Fruit fly (Drosophila melanogaster) whole organism, prepupa: ENCODE results near the gene tral.
A peak's percentile ranks its signal among the peaks of the same experiment; 100 is the strongest.

Source experiments
- CG11294 ChIP-seq: fragments of 200-800 bp; sonication (Bioruptor generic); IDR thresholded peaks from 2 replicates; pipeline ENCODE4 v1.3.6; 2022; ENCODE audit warnings: missing biosample characterization, missing genetic modification characterization
- CG11762 ChIP-seq: fragments of 200-800 bp; sonication (Bioruptor generic); optimal IDR thresholded peaks from 3 replicates; lab custom pipeline; 2016; ENCODE audit warnings: missing biosample characterization, missing genetic modification characterization; ENCODE audit not compliant: insufficient read depth
- CG11902 ChIP-seq: fragments of 200-800 bp; sonication (Bioruptor generic); optimal IDR thresholded peaks from 3 replicates; lab custom pipeline; 2016; ENCODE audit warnings: missing biosample characterization, missing genetic modification characterization
- CG15336 ChIP-seq: fragments of 200-800 bp; sonication (Bioruptor generic); IDR thresholded peaks from 2 replicates; pipeline ENCODE4 v1.3.6; 2022; ENCODE audit warnings: missing biosample characterization, missing genetic modification characterization
- CG1621 ChIP-seq: fragments of 200-800 bp; sonication (Bioruptor generic); optimal IDR thresholded peaks from 3 replicates; lab custom pipeline; 2018; ENCODE audit warnings: missing biosample characterization, mild to moderate bottlenecking, missing genetic modification characterization
- CG16779 ChIP-seq: fragments of 200-800 bp; sonication (Bioruptor generic); optimal IDR thresholded peaks from 3 replicates; lab custom pipeline; 2017; ENCODE audit warnings: missing biosample characterization, mild to moderate bottlenecking, missing genetic modification characterization
- CG3032 ChIP-seq: fragments of 200-800 bp; optimal IDR thresholded peaks from 2 replicates; lab custom pipeline; 2019; ENCODE audit warnings: missing biosample characterization, mild to moderate bottlenecking, missing genetic modification characterization, moderate library complexity
- CG31627 ChIP-seq: fragments of 200-800 bp; sonication (Bioruptor generic); optimal IDR thresholded peaks from 3 replicates; lab custom pipeline; 2016; ENCODE audit warnings: missing biosample characterization, missing genetic modification characterization
- CG32006 ChIP-seq: fragments of 200-800 bp; sonication (Bioruptor generic); optimal IDR thresholded peaks from 3 replicates; lab custom pipeline; 2017; ENCODE audit warnings: missing biosample characterization, mild to moderate bottlenecking, missing genetic modification characterization
- CG34406 ChIP-seq: fragments of 200-800 bp; sonication (Bioruptor generic); optimal IDR thresholded peaks from 3 replicates; lab custom pipeline; 2016; ENCODE audit warnings: missing biosample characterization, missing genetic modification characterization
- CG3919 ChIP-seq: fragments of 200-800 bp; sonication (Bioruptor generic); optimal IDR thresholded peaks from 3 replicates; lab custom pipeline; 2016; ENCODE audit warnings: missing biosample characterization, missing genetic modification characterization
- CG4318 ChIP-seq: fragments of 200-800 bp; sonication (Bioruptor generic); optimal IDR thresholded peaks from 3 replicates; lab custom pipeline; 2017; ENCODE audit warnings: missing biosample characterization, mild to moderate bottlenecking, missing genetic modification characterization
- CG6163 ChIP-seq: fragments of 200-800 bp; sonication (Bioruptor generic); IDR thresholded peaks from 3 replicates; pipeline ENCODE4 v1.3.6; 2022; ENCODE audit warnings: missing biosample characterization, missing genetic modification characterization
- CG6276 ChIP-seq: fragments of 200-800 bp; sonication (Bioruptor generic); optimal IDR thresholded peaks from 2 replicates; lab custom pipeline; 2017; ENCODE audit warnings: missing biosample characterization, mild to moderate bottlenecking, missing genetic modification characterization
- CG6792 ChIP-seq: fragments of 200-800 bp; sonication (Bioruptor generic); optimal IDR thresholded peaks from 3 replicates; lab custom pipeline; 2016; ENCODE audit warnings: missing biosample characterization, missing genetic modification characterization
- CG6808 ChIP-seq: fragments of 200-800 bp; sonication (Bioruptor generic); optimal IDR thresholded peaks from 3 replicates; lab custom pipeline; 2017; ENCODE audit warnings: missing biosample characterization, missing genetic modification characterization, mild to moderate bottlenecking, moderate library complexity, missing genetic modification reagents
- CG8119 ChIP-seq: fragments of 200-800 bp; sonication (Bioruptor generic); IDR thresholded peaks from 3 replicates; pipeline ENCODE4 v1.3.6; 2022; ENCODE audit warnings: missing biosample characterization, missing genetic modification characterization
- CG8319 ChIP-seq: fragments of 200-800 bp; sonication (Bioruptor generic); optimal IDR thresholded peaks from 3 replicates; lab custom pipeline; 2016; ENCODE audit warnings: missing biosample characterization, missing genetic modification characterization
- CG8632 ChIP-seq: fragments of 200-800 bp; sonication (Bioruptor generic); optimal IDR thresholded peaks from 3 replicates; lab custom pipeline; 2016; ENCODE audit warnings: missing biosample characterization, missing genetic modification characterization
- Eip75B ChIP-seq: fragments of 200-800 bp; sonication (Bioruptor generic); optimal IDR thresholded peaks from 3 replicates; lab custom pipeline; 2016; ENCODE audit warnings: missing biosample characterization, missing genetic modification characterization
- Eip78C ChIP-seq: fragments of 200-800 bp; sonication (Bioruptor generic); peaks from one replicate; lab custom pipeline; 2016; ENCODE audit warnings: missing biosample characterization, missing genetic modification characterization
- Ets21C ChIP-seq: fragments of 200-800 bp; sonication (Bioruptor generic); optimal IDR thresholded peaks from 3 replicates; lab custom pipeline; 2016; ENCODE audit warnings: missing biosample characterization, missing genetic modification characterization
- Gug ChIP-seq: fragments of 200-800 bp; sonication (Bioruptor generic); IDR thresholded peaks from 2 replicates; pipeline ENCODE4 v1.3.6; 2022; ENCODE audit warnings: missing biosample characterization, missing genetic modification characterization
- Hr39 ChIP-seq: fragments of 200-800 bp; sonication (Bioruptor generic); optimal IDR thresholded peaks from 2 replicates; lab custom pipeline; 2016; ENCODE audit warnings: missing biosample characterization, missing genetic modification characterization
- Hr4 ChIP-seq: fragments of 200-800 bp; sonication (Bioruptor generic); optimal IDR thresholded peaks from 3 replicates; lab custom pipeline; 2016; ENCODE audit warnings: missing biosample characterization, missing genetic modification characterization
- Lpt ChIP-seq: fragments of 200-800 bp; sonication (Bioruptor generic); optimal IDR thresholded peaks from 3 replicates; lab custom pipeline; 2016; ENCODE audit warnings: missing biosample characterization, missing genetic modification characterization
- Met ChIP-seq: fragments of 200-800 bp; sonication (Bioruptor generic); optimal IDR thresholded peaks from 3 replicates; lab custom pipeline; 2016; ENCODE audit warnings: missing biosample characterization, missing genetic modification characterization
- OdsH ChIP-seq: fragments of 200-800 bp; sonication (Bioruptor generic); optimal IDR thresholded peaks from 3 replicates; lab custom pipeline; 2016; ENCODE audit warnings: missing biosample characterization, missing genetic modification characterization
- Sox102F ChIP-seq: fragments of 200-800 bp; sonication (Bioruptor generic); optimal IDR thresholded peaks from 2 replicates; lab custom pipeline; 2016; ENCODE audit warnings: missing biosample characterization, mild to moderate bottlenecking, missing genetic modification characterization
- achi ChIP-seq: fragments of 200-800 bp; sonication (Bioruptor generic); optimal IDR thresholded peaks from 3 replicates; lab custom pipeline; 2016; ENCODE audit warnings: missing biosample characterization, missing genetic modification characterization
- acj6 ChIP-seq: fragments of 200-800 bp; sonication (Bioruptor generic); optimal IDR thresholded peaks from 3 replicates; lab custom pipeline; 2016; ENCODE audit warnings: missing biosample characterization, missing genetic modification characterization
- cyc ChIP-seq: fragments of 200-800 bp; sonication (Bioruptor generic); optimal IDR thresholded peaks from 3 replicates; lab custom pipeline; 2016; ENCODE audit warnings: missing biosample characterization, missing genetic modification characterization
- dac ChIP-seq: fragments of 200-800 bp; sonication (Bioruptor generic); optimal IDR thresholded peaks from 2 replicates; lab custom pipeline; 2017; ENCODE audit warnings: missing biosample characterization, mild to moderate bottlenecking, missing genetic modification characterization
- eg ChIP-seq: fragments of 200-800 bp; sonication (Bioruptor generic); IDR thresholded peaks from 3 replicates; pipeline ENCODE4 v1.3.6; 2022; ENCODE audit warnings: missing biosample characterization, missing genetic modification characterization
- esn ChIP-seq: fragments of 200-800 bp; sonication (Bioruptor generic); optimal IDR thresholded peaks from 2 replicates; lab custom pipeline; 2016; ENCODE audit warnings: missing biosample characterization, mild to moderate bottlenecking, missing genetic modification characterization, moderate library complexity
- fkh ChIP-seq: fragments of 200-800 bp; sonication (Bioruptor generic); optimal IDR thresholded peaks from 3 replicates; lab custom pipeline; 2017; ENCODE audit warnings: missing biosample characterization, mild to moderate bottlenecking, missing genetic modification characterization, moderate library complexity
- lz ChIP-seq: fragments of 200-800 bp; sonication (Bioruptor generic); optimal IDR thresholded peaks from 3 replicates; lab custom pipeline; 2016; ENCODE audit warnings: missing biosample characterization, missing genetic modification characterization
- pdm3 ChIP-seq: fragments of 200-800 bp; sonication (Bioruptor generic); optimal IDR thresholded peaks from 3 replicates; lab custom pipeline; 2016; ENCODE audit warnings: missing biosample characterization, missing genetic modification characterization
- salr ChIP-seq, 2 experiments: fragments of 200-800 bp; sonication (Bioruptor generic); optimal IDR thresholded peaks; 3 replicates each; lab custom pipeline; 2016 to 2018; ENCODE audit warnings: missing biosample characterization in 2 of 2, missing genetic modification characterization in 2 of 2, mild to moderate bottlenecking in 1 of 2
- ss ChIP-seq, 2 experiments: fragments of 200-800 bp; sonication (Bioruptor generic); optimal IDR thresholded peaks; 2 replicates in 1 of 2; 3 replicates in 1 of 2; lab custom pipeline; 2017 to 2018; ENCODE audit warnings: mild to moderate bottlenecking in 2 of 2, missing biosample characterization in 2 of 2, missing genetic modification characterization in 2 of 2, moderate library complexity in 1 of 2
- svp ChIP-seq: fragments of 200-800 bp; sonication (Bioruptor generic); peaks from one replicate; lab custom pipeline; 2016; ENCODE audit warnings: missing biosample characterization, missing genetic modification characterization
- topi ChIP-seq: fragments of 200-800 bp; sonication (Bioruptor generic); optimal IDR thresholded peaks from 3 replicates; lab custom pipeline; 2016; ENCODE audit warnings: missing biosample characterization, missing genetic modification characterization

tral gene

DNA sequence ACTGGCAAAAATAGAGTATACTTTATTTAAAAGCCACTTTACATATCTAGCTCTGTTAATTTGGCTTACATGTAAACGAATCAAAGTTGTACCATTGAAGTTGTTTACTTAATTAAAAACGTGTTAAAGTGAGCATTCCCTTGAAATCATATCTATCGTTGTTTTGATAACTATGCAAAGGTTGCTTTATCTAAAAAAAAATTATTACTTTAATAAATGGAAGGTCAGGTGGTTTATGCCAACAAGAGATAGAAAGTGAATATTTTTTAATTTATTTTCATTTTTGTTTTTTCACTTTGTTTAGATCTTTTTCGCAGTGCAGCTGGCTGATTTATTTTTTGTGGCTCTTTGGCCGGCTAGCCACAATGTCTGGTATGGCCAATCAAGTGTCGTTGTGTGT is 31.9 kb upstream of the tral start (continued):
- TF ChIP-seq Eip75B (GFP tag; lab: Kevin White, UChicago), result peak; percentile 57
- TF ChIP-seq dac, result peak; percentile 76
- TF ChIP-seq acj6 (GFP tag; lab: Kevin White, UChicago), result peak; percentile 79
- peak; percentile 22 for TF ChIP-seq Sox102F (GFP tag; lab: Kevin White, UChicago)
- no peak for TF ChIP-seq Ets21C
- TF ChIP-seq CG4318 (GFP tag; lab: Kevin White, UChicago), result peak; percentile 84
- peak; percentile 54 for TF ChIP-seq CG8632
- peak; percentile 93 for TF ChIP-seq Hr4 (GFP tag; lab: Kevin White, UChicago)
- TF ChIP-seq CG11294 (GFP tag; lab: Robert Waterston, UW), result peak; percentile 73
- peak in 1 of 2 experiments; percentile 9 for TF ChIP-seq ss (GFP tag; optimal IDR thresholded peaks at IDR 0.05; lab: Kevin White, UChicago)
- TF ChIP-seq CG11762 (GFP tag; lab: Kevin White, UChicago), result peak; percentile 60
- peak in 1 of 2 experiments; percentile 85 for TF ChIP-seq salr (GFP tag; optimal IDR thresholded peaks at IDR 0.05; lab: Kevin White, UChicago)
- TF ChIP-seq Hr39 (GFP tag; lab: Kevin White, UChicago), result peak; percentile 44
- peak; percentile 29 for TF ChIP-seq CG31627 (GFP tag; lab: Kevin White, UChicago)
- peak; percentile 9 for TF ChIP-seq CG1621 (tag; lab: Kevin White, UChicago)
- TF ChIP-seq, all 60 proteins: peak for 52

DNA sequence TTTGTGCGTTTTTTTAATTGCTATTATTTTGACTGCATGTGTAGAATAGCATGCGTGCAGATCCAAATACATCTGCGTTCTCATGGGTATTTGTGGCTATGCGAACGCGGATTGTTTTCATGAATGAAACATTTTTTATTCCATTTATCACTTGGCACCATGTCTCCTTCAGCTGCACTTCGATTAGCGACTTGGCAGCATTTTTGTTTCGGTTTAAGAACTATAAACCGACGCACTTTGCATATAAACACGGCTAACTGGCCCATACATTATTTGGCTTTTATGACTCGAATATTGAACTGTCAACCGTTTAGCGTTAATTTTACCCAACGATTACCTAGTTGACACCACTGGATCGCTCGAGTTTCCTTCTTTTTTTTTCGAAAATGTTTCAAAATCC is 30.4 kb upstream of the tral start:
- TF ChIP-seq CG6808 (GFP tag; lab: Kevin White, UChicago), result peak; percentile 91
- peak; percentile 24 for TF ChIP-seq Eip78C (GFP tag; lab: Kevin White, UChicago)
- no peak for TF ChIP-seq CG8119 (GFP tag; lab: Robert Waterston, UW)
- TF ChIP-seq CG11902 (GFP tag; lab: Kevin White, UChicago), result no peak
- TF ChIP-seq CG34406 (GFP tag; lab: Kevin White, UChicago), result no peak
- TF ChIP-seq eg (GFP tag; lab: Robert Waterston, UW), result 0 out of 3 replicates have a peak, but pooled peaks have one; percentile 23

DNA sequence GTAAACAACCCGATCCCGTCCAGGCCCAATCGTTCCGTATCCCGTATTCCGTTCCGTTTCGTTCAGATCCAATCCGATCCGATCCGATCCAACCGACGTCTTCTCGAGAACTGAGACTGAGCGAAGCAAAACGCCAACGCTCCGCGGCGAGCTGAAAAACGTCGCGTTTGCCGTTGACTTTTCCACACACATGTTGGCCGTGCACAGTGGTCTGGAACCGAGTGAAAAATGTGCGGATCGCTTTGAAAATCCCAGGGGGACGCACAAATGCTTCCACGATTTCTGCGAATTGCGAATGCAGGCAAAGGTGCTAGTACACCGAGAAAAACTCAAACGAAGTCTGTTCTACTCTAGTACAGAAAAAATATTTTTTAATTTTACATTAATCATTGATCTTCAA is 29.9 kb upstream of the tral start, which contains the start of gene CG10663:
TSS of gene CG10663 (minus strand) at position 88 of the 400 bp plus-strand sequence.
- peak; percentile 76 for TF ChIP-seq svp (GFP tag; lab: Kevin White, UChicago)
- TF ChIP-seq pdm3, result peak; percentile 31
- TF ChIP-seq Sox102F (GFP tag; lab: Kevin White, UChicago), result no peak
- TF ChIP-seq CG11902 (GFP tag; lab: Kevin White, UChicago), result no peak
- TF ChIP-seq Eip78C (GFP tag; lab: Kevin White, UChicago), result peak; percentile 79
- peak; percentile 57 for TF ChIP-seq CG6163 (GFP tag; lab: Robert Waterston, UW)
- no peak for TF ChIP-seq CG8319 (GFP tag; lab: Kevin White, UChicago)
- TF ChIP-seq CG11762 (GFP tag; lab: Kevin White, UChicago), result no peak
- TF ChIP-seq CG3032 (tag; lab: Kevin White, UChicago), result no peak
- TF ChIP-seq Eip75B (GFP tag; lab: Kevin White, UChicago), result peak; percentile 13
- TF ChIP-seq esn, result peak; percentile 1
- TF ChIP-seq topi, result no peak
- TF ChIP-seq CG16779, result peak; percentile 2
- TF ChIP-seq CG15336 (GFP tag; lab: Robert Waterston, UW), result peak; percentile 53
- peak; percentile 2 for TF ChIP-seq fkh (GFP tag; lab: Kevin White, UChicago)
- TF ChIP-seq Gug (GFP tag; lab: Robert Waterston, UW), result peak; percentile 23; the same call in 1 of the 2 replicates
- TF ChIP-seq Met (GFP tag; lab: Kevin White, UChicago), result peak; percentile 9
- peak; percentile 25 for TF ChIP-seq acj6 (GFP tag; lab: Kevin White, UChicago)
- no peak for TF ChIP-seq cyc
- peak; percentile 7 for TF ChIP-seq achi (GFP tag; lab: Kevin White, UChicago)
- peak; percentile 38 for TF ChIP-seq OdsH
- no peak for TF ChIP-seq CG11294 (GFP tag; lab: Robert Waterston, UW)
- no peak for TF ChIP-seq lz
- no peak for TF ChIP-seq CG6792 (GFP tag; lab: Kevin White, UChicago)
- no peak for TF ChIP-seq Lpt (GFP tag; lab: Kevin White, UChicago)
- TF ChIP-seq CG3919 (GFP tag; lab: Kevin White, UChicago), result peak; percentile 7
- no peak for TF ChIP-seq Ets21C
- TF ChIP-seq CG32006, result peak; percentile 37
- TF ChIP-seq CG6276 (GFP tag; lab: Kevin White, UChicago), result peak; percentile 12
- TF ChIP-seq Hr4 (GFP tag; lab: Kevin White, UChicago), result peak; percentile 46
- TF ChIP-seq CG34406 (GFP tag; lab: Kevin White, UChicago), result peak; percentile 1
- TF ChIP-seq Hr39 (GFP tag; lab: Kevin White, UChicago), result no peak
